Worm (Caenorhabditis elegans): Measurements from ENCODE around the gene bcat-1.

The bcat-1 gene

DNA sequence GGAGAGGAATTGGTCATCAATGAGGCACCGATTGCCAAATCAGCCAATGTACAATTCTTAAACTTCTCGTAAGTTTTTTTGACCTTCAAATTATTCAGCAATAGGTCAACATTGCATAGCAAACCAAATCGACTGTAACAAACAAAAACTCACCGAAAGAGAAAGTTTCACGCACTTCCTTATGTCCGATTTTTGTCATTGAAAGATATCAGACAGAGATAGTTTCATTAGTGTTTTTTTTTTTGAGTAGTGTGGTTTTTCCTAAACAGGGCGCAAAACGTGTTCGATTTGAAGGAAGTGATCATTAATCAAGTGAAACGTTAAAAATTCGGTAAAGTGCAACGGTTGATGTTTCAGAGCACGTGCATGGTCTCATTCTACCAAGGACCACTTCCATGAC is 33.1 kb upstream of the bcat-1 start:
- TF ChIP-seq ceh-13 (GFP tag; optimal IDR thresholded peaks at IDR 0.05) (no peak), ets-7 (tag; optimal IDR thresholded peaks at IDR 0.05) (no peak), sea-1 (GFP tag; conservative IDR thresholded peaks at IDR 0.05) (no peak), tbx-37 (GFP tag; conservative IDR thresholded peaks at IDR 0.05) (no peak), hmg-4 (GFP tag; optimal IDR thresholded peaks at IDR 0.05) (no peak), scrt-1 (GFP tag; IDR thresholded peaks at IDR 0.05) (no peak), ama-1 (optimal IDR thresholded peaks at IDR 0.05) (no peak), pes-1 (GFP tag; IDR thresholded peaks at IDR 0.05) (no peak), B0310.2 (tag; optimal IDR thresholded peaks at IDR 0.05) (no peak), hmbx-1 (tag; optimal IDR thresholded peaks at IDR 0.05) (no peak), aly-1 (tag; optimal IDR thresholded peaks at IDR 0.05) (no peak)

DNA sequence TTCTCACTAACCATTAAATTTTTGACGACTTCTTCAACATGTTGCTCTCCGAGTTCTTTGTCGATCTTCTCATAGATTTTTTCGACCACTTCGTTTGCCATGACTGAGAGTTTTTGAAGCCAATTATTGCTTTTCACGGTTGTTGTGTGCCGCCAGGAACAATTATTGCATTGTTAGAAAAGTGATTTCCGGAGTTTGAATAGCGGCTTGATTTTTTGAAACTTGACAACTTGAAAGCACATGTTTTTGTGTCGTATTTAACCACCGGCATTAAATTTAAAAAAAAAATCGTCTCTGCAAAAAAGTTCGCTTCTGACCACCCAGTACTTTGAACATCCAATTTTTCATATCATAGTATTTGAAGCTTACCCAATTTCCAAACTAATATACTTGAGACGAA is 31.2 kb upstream of the bcat-1 start, which contains the start of gene C52G5.3:
Gene C52G5.3 (minus strand): TSS at position 101 of the 400 bp plus-strand sequence.
- TF ChIP-seq scrt-1 (GFP tag; IDR thresholded peaks at IDR 0.05): no peak
- peak; percentile 49 for TF ChIP-seq ama-1 (optimal IDR thresholded peaks at IDR 0.05)
- TF ChIP-seq flt-1 (GFP tag; IDR thresholded peaks at IDR 0.05): no peak
- no peak for TF ChIP-seq hnd-1 (tag; optimal IDR thresholded peaks at IDR 0.05)
- TF ChIP-seq pes-1 (GFP tag; IDR thresholded peaks at IDR 0.05): no peak

DNA sequence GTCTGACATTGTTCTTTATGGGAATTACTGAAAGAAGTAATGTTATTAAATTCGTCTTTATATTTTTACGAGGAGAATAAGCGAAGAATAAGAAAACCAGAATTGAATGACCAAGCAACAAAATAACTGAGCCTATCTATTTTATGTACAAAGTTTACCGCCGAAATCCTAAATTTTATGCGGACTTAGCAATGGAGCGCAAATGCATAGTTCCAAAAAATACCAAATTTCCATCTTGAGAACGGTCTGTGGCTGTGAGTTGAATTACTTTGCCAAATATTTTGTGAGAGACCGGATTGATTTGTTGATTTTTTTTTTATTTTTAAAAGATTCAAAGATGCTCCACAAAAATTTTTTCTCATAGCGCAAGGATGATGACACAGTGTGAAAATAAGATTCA is 24.7 kb upstream of the bcat-1 start, which contains the start of gene chd-3:
Gene chd-3 (minus strand): TSS at position 27 of the 400 bp plus-strand sequence.
- no peak for TF ChIP-seq ceh-36 (tag; optimal IDR thresholded peaks at IDR 0.05)
- TF ChIP-seq ceh-13 (GFP tag; optimal IDR thresholded peaks at IDR 0.05): no peak
- TF ChIP-seq sea-1 (GFP tag; conservative IDR thresholded peaks at IDR 0.05): no peak
- TF ChIP-seq aly-1 (tag; optimal IDR thresholded peaks at IDR 0.05): no peak
- TF ChIP-seq tbx-37 (GFP tag; conservative IDR thresholded peaks at IDR 0.05): no peak
- TF ChIP-seq F13C5.2 (tag; optimal IDR thresholded peaks at IDR 0.05): no peak
- TF ChIP-seq tra-4 (tag; optimal IDR thresholded peaks at IDR 0.05): no peak
- TF ChIP-seq B0310.2 (tag; optimal IDR thresholded peaks at IDR 0.05): no peak
- no peak for TF ChIP-seq ama-1 (optimal IDR thresholded peaks at IDR 0.05)
- no peak for TF ChIP-seq ets-7 (tag; optimal IDR thresholded peaks at IDR 0.05)
- TF ChIP-seq pes-1 (GFP tag; IDR thresholded peaks at IDR 0.05): no peak
- TF ChIP-seq scrt-1 (GFP tag; IDR thresholded peaks at IDR 0.05): no peak
- TF ChIP-seq tbx-11 (GFP tag; IDR thresholded peaks at IDR 0.05): no peak
- no peak for TF ChIP-seq flt-1 (GFP tag; IDR thresholded peaks at IDR 0.05)
- no peak for TF ChIP-seq hnd-1 (tag; optimal IDR thresholded peaks at IDR 0.05)
- TF ChIP-seq hmbx-1 (tag; optimal IDR thresholded peaks at IDR 0.05): no peak
- no peak for TF ChIP-seq hmg-4 (GFP tag; optimal IDR thresholded peaks at IDR 0.05)

DNA sequence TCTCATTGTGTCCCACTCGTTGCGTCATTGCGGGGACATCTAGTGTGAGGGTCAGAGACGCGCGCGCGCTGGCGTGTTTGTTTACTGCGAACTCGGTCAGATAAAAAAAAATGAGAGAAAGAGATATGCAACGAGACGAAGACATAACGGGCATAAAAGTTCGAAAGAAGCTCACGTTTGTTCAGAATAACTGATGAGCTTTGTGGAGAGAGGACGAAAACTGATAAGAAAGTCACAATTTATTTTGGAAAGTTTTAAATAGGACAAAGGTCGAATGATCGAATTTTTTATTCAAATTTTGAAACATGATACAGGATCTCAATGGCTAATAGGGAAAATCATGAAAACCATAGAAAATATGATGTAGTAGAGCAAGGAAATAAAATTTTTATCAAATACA is 24.2 kb upstream of the bcat-1 start:
- TF ChIP-seq sea-1 (GFP tag; conservative IDR thresholded peaks at IDR 0.05) (no peak), pes-1 (GFP tag; IDR thresholded peaks at IDR 0.05) (no peak), ets-7 (tag; optimal IDR thresholded peaks at IDR 0.05) (no peak), tbx-11 (GFP tag; IDR thresholded peaks at IDR 0.05) (no peak), tra-4 (tag; optimal IDR thresholded peaks at IDR 0.05) (no peak), tbx-37 (GFP tag; conservative IDR thresholded peaks at IDR 0.05) (no peak), hmbx-1 (tag; optimal IDR thresholded peaks at IDR 0.05) (no peak), aly-1 (tag; optimal IDR thresholded peaks at IDR 0.05) (no peak), B0310.2 (tag; optimal IDR thresholded peaks at IDR 0.05) (no peak), flt-1 (GFP tag; IDR thresholded peaks at IDR 0.05) (no peak), hmg-4 (GFP tag; optimal IDR thresholded peaks at IDR 0.05) (no peak), ceh-36 (tag; optimal IDR thresholded peaks at IDR 0.05) (no peak), hnd-1 (tag; optimal IDR thresholded peaks at IDR 0.05) (no peak), ama-1 (optimal IDR thresholded peaks at IDR 0.05) (no peak), F13C5.2 (tag; optimal IDR thresholded peaks at IDR 0.05) (no peak)

DNA sequence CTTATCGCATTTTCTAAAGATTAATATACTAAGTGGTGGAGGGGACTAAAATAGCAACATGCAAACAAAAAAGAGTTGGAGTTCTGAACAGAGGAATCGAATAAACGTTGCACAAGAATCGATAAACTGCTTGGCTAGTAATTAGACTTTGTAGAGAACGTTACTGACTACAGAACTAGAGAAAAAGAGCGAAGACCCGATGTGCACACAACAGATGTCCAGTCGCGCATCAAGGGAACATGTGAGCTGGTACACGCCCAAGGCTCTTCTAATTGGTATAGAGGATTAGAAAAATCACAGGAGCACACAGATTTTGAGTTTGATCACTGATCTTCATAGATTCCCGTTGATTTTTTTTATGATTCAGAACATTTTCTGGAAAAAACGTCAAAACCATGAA is 23.1 kb upstream of the bcat-1 start:
- TF ChIP-seq ceh-13 (GFP tag; optimal IDR thresholded peaks at IDR 0.05) (no peak), F13C5.2 (tag; optimal IDR thresholded peaks at IDR 0.05) (no peak), sea-1 (GFP tag; conservative IDR thresholded peaks at IDR 0.05) (no peak), scrt-1 (GFP tag; IDR thresholded peaks at IDR 0.05) (no peak), ceh-36 (tag; optimal IDR thresholded peaks at IDR 0.05) (no peak), pes-1 (GFP tag; IDR thresholded peaks at IDR 0.05) (no peak), tbx-37 (GFP tag; conservative IDR thresholded peaks at IDR 0.05) (no peak), flt-1 (GFP tag; IDR thresholded peaks at IDR 0.05) (no peak), B0310.2 (tag; optimal IDR thresholded peaks at IDR 0.05) (no peak), hnd-1 (tag; optimal IDR thresholded peaks at IDR 0.05) (no peak), hmbx-1 (tag; optimal IDR thresholded peaks at IDR 0.05) (no peak), ets-7 (tag; optimal IDR thresholded peaks at IDR 0.05) (no peak), ama-1 (optimal IDR thresholded peaks at IDR 0.05) (no peak), aly-1 (tag; optimal IDR thresholded peaks at IDR 0.05) (no peak)

DNA sequence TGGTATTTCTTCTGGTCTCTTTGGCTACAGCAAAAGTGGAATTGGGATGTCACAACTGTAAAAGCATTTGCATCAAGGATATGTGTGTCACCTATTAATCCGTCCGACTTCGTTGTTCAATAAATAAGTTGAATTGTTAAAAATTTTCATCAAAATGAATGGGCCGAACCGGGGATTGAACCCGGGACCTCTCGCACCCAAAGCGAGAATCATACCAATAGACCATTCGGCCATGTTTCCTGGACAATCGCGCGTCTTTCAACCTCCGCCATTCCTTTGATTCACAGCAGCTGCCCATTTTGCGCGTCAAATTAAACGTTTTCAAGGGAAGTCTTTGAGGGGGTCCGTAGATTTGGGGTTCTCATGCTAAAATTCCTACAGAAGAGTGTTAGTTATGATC is 22.6 kb upstream of the bcat-1 start:
- no peak for TF ChIP-seq ceh-36 (tag; optimal IDR thresholded peaks at IDR 0.05)
- 0 out of 2 replicates have a peak, but pooled peaks have one; percentile 44 for TF ChIP-seq sea-1 (GFP tag; conservative IDR thresholded peaks at IDR 0.05)
- TF ChIP-seq pes-1 (GFP tag; IDR thresholded peaks at IDR 0.05): peak; percentile 69
- TF ChIP-seq hnd-1 (tag; optimal IDR thresholded peaks at IDR 0.05): no peak
- peak; percentile 60 for TF ChIP-seq flt-1 (GFP tag; IDR thresholded peaks at IDR 0.05)
- TF ChIP-seq scrt-1 (GFP tag; IDR thresholded peaks at IDR 0.05): peak; percentile 60; the same call in 1 of the 2 replicates
- TF ChIP-seq tbx-37 (GFP tag; conservative IDR thresholded peaks at IDR 0.05): 0 out of 2 replicates have a peak, but pooled peaks have one; percentile 44
- no peak for TF ChIP-seq tra-4 (tag; optimal IDR thresholded peaks at IDR 0.05)

DNA sequence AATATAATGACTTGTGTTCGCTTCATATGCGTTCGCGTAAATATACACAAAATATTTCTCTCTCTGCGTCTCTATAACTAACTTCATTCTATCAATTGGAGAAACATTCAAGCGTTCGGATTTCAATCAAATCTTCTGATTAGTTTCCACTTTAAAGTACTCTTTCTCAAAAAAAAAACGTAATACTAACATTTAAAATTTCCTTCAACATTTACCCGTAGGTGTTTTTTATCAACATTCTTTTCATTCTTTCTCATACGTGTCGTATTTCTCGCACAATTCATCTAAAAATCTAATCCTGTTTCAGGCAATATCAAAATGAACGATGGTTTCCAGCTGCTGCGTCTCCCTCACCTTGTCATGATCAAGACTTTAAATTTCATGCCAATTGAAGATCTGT is 19.6 kb upstream of the bcat-1 start, which contains the start of gene T14G8.2:
Gene T14G8.2 (plus strand): TSS at position 301 of the 400 bp plus-strand sequence.
- TF ChIP-seq aly-1 (tag; optimal IDR thresholded peaks at IDR 0.05): no peak
- TF ChIP-seq hnd-1 (tag; optimal IDR thresholded peaks at IDR 0.05): no peak
- TF ChIP-seq ceh-13 (GFP tag; optimal IDR thresholded peaks at IDR 0.05): no peak
- TF ChIP-seq F13C5.2 (tag; optimal IDR thresholded peaks at IDR 0.05): no peak
- TF ChIP-seq hmg-4 (GFP tag; optimal IDR thresholded peaks at IDR 0.05): no peak
- no peak for TF ChIP-seq tbx-37 (GFP tag; conservative IDR thresholded peaks at IDR 0.05)
- no peak for TF ChIP-seq pes-1 (GFP tag; IDR thresholded peaks at IDR 0.05)
- no peak for TF ChIP-seq ama-1 (optimal IDR thresholded peaks at IDR 0.05)
- TF ChIP-seq hmbx-1 (tag; optimal IDR thresholded peaks at IDR 0.05): no peak
- no peak for TF ChIP-seq B0310.2 (tag; optimal IDR thresholded peaks at IDR 0.05)
- TF ChIP-seq scrt-1 (GFP tag; IDR thresholded peaks at IDR 0.05): no peak
- no peak for TF ChIP-seq ets-7 (tag; optimal IDR thresholded peaks at IDR 0.05)
- no peak for TF ChIP-seq tbx-11 (GFP tag; IDR thresholded peaks at IDR 0.05)
- TF ChIP-seq tra-4 (tag; optimal IDR thresholded peaks at IDR 0.05): no peak
- no peak for TF ChIP-seq ceh-36 (tag; optimal IDR thresholded peaks at IDR 0.05)
- no peak for TF ChIP-seq sea-1 (GFP tag; conservative IDR thresholded peaks at IDR 0.05)
- TF ChIP-seq flt-1 (GFP tag; IDR thresholded peaks at IDR 0.05): no peak

All from whole organism, early embryonic.